Worm (Caenorhabditis elegans) whole organism, L3 larva: ENCODE measurements around the gene rbx-1.

Experiments
- R02D3.7 ChIP-seq: fragments of 150-350 bp; optimal IDR thresholded peaks from 2 replicates; lab custom pipeline; 2014; ENCODE audit warnings: missing biosample characterization, missing genetic modification characterization
- aly-2 ChIP-seq: fragments of 150-350 bp; optimal IDR thresholded peaks from 2 replicates; lab custom pipeline; 2014; ENCODE audit warnings: missing biosample characterization, missing genetic modification characterization
- ama-1 ChIP-seq: fragments of 150-350 bp; optimal IDR thresholded peaks from 2 replicates; lab custom pipeline; 2018
- ceh-16 ChIP-seq: sonication (generic microtip); optimal IDR thresholded peaks from 2 replicates; lab custom pipeline; 2017; ENCODE audit warnings: missing biosample characterization, missing genetic modification characterization
- ceh-28 ChIP-seq: fragments of 150-350 bp; optimal IDR thresholded peaks from 2 replicates; lab custom pipeline; 2014; ENCODE audit warnings: missing biosample characterization, missing genetic modification reagents, missing genetic modification characterization
- ceh-82 ChIP-seq: fragments of 150-350 bp; optimal IDR thresholded peaks from 2 replicates; lab custom pipeline; 2014; ENCODE audit warnings: missing biosample characterization, missing genetic modification characterization
- ceh-9 ChIP-seq: sonication (generic microtip); optimal IDR thresholded peaks from 2 replicates; lab custom pipeline; 2018; ENCODE audit warnings: missing biosample characterization, missing genetic modification characterization
- daf-12 ChIP-seq: fragments of 150-350 bp; optimal IDR thresholded peaks from 2 replicates; lab custom pipeline; 2014; ENCODE audit warnings: missing biosample characterization, missing genetic modification reagents, missing genetic modification characterization
- egl-27 ChIP-seq: sonication (generic microtip); optimal IDR thresholded peaks from 4 replicates; lab custom pipeline; 2017; ENCODE audit warnings: missing biosample characterization, missing genetic modification reagents, missing genetic modification characterization
- egl-5 ChIP-seq: fragments of 150-350 bp; optimal IDR thresholded peaks from 2 replicates; lab custom pipeline; 2017; ENCODE audit warnings: missing biosample characterization, missing genetic modification reagents, missing genetic modification characterization, inconsistent platforms
- elt-1 ChIP-seq: fragments of 150-350 bp; optimal IDR thresholded peaks from 2 replicates; lab custom pipeline; 2014; ENCODE audit warnings: missing biosample characterization, missing genetic modification characterization
- elt-2 ChIP-seq: sonication (generic microtip); optimal IDR thresholded peaks from 2 replicates; lab custom pipeline; 2016; ENCODE audit warnings: missing genetic modification reagents, mild to moderate bottlenecking, missing genetic modification characterization, missing compliant biosample characterization
- elt-3 ChIP-seq, 3 experiments: fragments of 150-350 bp in 1 of 3; sonication (generic microtip) in 2 of 3; optimal IDR thresholded peaks; 2 replicates in 2 of 3; 4 replicates in 1 of 3; lab custom pipeline; 2014 to 2017; ENCODE audit warnings: missing biosample characterization in 3 of 3, missing genetic modification characterization in 3 of 3
- eor-1 ChIP-seq, 2 experiments: fragments of 150-350 bp; optimal IDR thresholded peaks; 2 replicates each; lab custom pipeline; 2014 to 2018; ENCODE audit warnings: missing biosample characterization in 2 of 2, missing genetic modification characterization in 2 of 2
- fkh-10 ChIP-seq: sonication (generic microtip); optimal IDR thresholded peaks from 2 replicates; lab custom pipeline; 2017; ENCODE audit warnings: missing biosample characterization, missing genetic modification reagents, missing genetic modification characterization
- fkh-2 ChIP-seq: fragments of 150-350 bp; optimal IDR thresholded peaks from 2 replicates; lab custom pipeline; 2014; ENCODE audit warnings: missing biosample characterization, missing genetic modification reagents, missing genetic modification characterization
- fos-1 ChIP-seq: fragments of 150-350 bp; optimal IDR thresholded peaks from 2 replicates; lab custom pipeline; 2014; ENCODE audit warnings: missing biosample characterization, missing genetic modification characterization
- hmg-11 ChIP-seq: sonication (generic microtip); optimal IDR thresholded peaks from 2 replicates; lab custom pipeline; 2016; ENCODE audit warnings: missing genetic modification characterization, missing compliant biosample characterization
- jun-1 ChIP-seq: fragments of 150-350 bp; optimal IDR thresholded peaks from 2 replicates; lab custom pipeline; 2014; ENCODE audit warnings: missing biosample characterization, missing genetic modification reagents, missing genetic modification characterization
- lin-15B ChIP-seq: fragments of 150-350 bp; optimal IDR thresholded peaks from 2 replicates; lab custom pipeline; 2014; ENCODE audit warnings: missing biosample characterization, missing genetic modification characterization
- lin-39 ChIP-seq: fragments of 150-350 bp; optimal IDR thresholded peaks from 2 replicates; lab custom pipeline; 2018; ENCODE audit warnings: missing biosample characterization, missing genetic modification reagents, missing genetic modification characterization
- lsy-12 ChIP-seq: sonication (generic microtip); optimal IDR thresholded peaks from 2 replicates; lab custom pipeline; 2016; ENCODE audit warnings: mild to moderate bottlenecking, missing genetic modification characterization, missing compliant biosample characterization
- mdl-1 ChIP-seq: fragments of 150-350 bp; optimal IDR thresholded peaks from 2 replicates; lab custom pipeline; 2014; ENCODE audit warnings: missing biosample characterization, missing genetic modification characterization
- mml-1 ChIP-seq: fragments of 150-350 bp; sonication (generic microtip); optimal IDR thresholded peaks from 3 replicates; lab custom pipeline; 2014; ENCODE audit warnings: missing biosample characterization, missing genetic modification characterization
- nfya-1 ChIP-seq: sonication (generic microtip); optimal IDR thresholded peaks from 2 replicates; lab custom pipeline; 2017; ENCODE audit warnings: missing genetic modification characterization, mild to moderate bottlenecking, missing compliant biosample characterization, antibody characterized with exemption, moderate library complexity; ENCODE audit not compliant: insufficient read depth
- nhr-11 ChIP-seq: fragments of 150-350 bp; optimal IDR thresholded peaks from 2 replicates; lab custom pipeline; 2014; ENCODE audit warnings: missing biosample characterization, missing genetic modification characterization
- nhr-12 ChIP-seq: fragments of 150-350 bp; optimal IDR thresholded peaks from 2 replicates; lab custom pipeline; 2014; ENCODE audit warnings: missing biosample characterization, missing genetic modification characterization
- nhr-23 ChIP-seq: fragments of 150-350 bp; optimal IDR thresholded peaks from 2 replicates; lab custom pipeline; 2014; ENCODE audit warnings: missing biosample characterization, missing genetic modification reagents, missing genetic modification characterization
- nhr-237 ChIP-seq: fragments of 150-350 bp; optimal IDR thresholded peaks from 2 replicates; lab custom pipeline; 2014; ENCODE audit warnings: missing biosample characterization, missing genetic modification characterization
- nhr-25 ChIP-seq: sonication (generic microtip); optimal IDR thresholded peaks from 2 replicates; lab custom pipeline; 2017; ENCODE audit warnings: missing biosample characterization, missing genetic modification characterization
- nhr-28 ChIP-seq: fragments of 150-350 bp; optimal IDR thresholded peaks from 2 replicates; lab custom pipeline; 2014; ENCODE audit warnings: missing biosample characterization, missing genetic modification characterization
- nhr-43 ChIP-seq: sonication (generic microtip); optimal IDR thresholded peaks from 2 replicates; lab custom pipeline; 2016; ENCODE audit warnings: mild to moderate bottlenecking, missing genetic modification characterization, missing compliant biosample characterization; ENCODE audit not compliant: poor library complexity, severe bottlenecking
- nhr-67 ChIP-seq: fragments of 150-350 bp; optimal IDR thresholded peaks from 2 replicates; lab custom pipeline; 2014; ENCODE audit warnings: missing biosample characterization, missing genetic modification characterization
- nhr-76 ChIP-seq: fragments of 150-350 bp; sonication (generic microtip); optimal IDR thresholded peaks from 5 replicates; lab custom pipeline; 2014; ENCODE audit warnings: missing biosample characterization, missing genetic modification characterization
- nhr-77 ChIP-seq: fragments of 150-350 bp; optimal IDR thresholded peaks from 2 replicates; lab custom pipeline; 2014; ENCODE audit warnings: missing biosample characterization, missing genetic modification characterization
- pha-4 ChIP-seq: fragments of 150-350 bp; optimal IDR thresholded peaks from 2 replicates; lab custom pipeline; 2014; ENCODE audit warnings: missing biosample characterization, missing genetic modification reagents, missing genetic modification characterization
- pqm-1 ChIP-seq: fragments of 150-350 bp; optimal IDR thresholded peaks from 2 replicates; lab custom pipeline; 2017; ENCODE audit warnings: missing biosample characterization, missing genetic modification characterization, inconsistent platforms
- sea-2 ChIP-seq: fragments of 150-350 bp; sonication (generic microtip); optimal IDR thresholded peaks from 4 replicates; lab custom pipeline; 2014; ENCODE audit warnings: missing biosample characterization, missing genetic modification reagents, missing genetic modification characterization
- skn-1 ChIP-seq: fragments of 150-350 bp; optimal IDR thresholded peaks from 2 replicates; lab custom pipeline; 2014; ENCODE audit warnings: missing biosample characterization, missing genetic modification characterization
- snpc-4 ChIP-seq: fragments of 150-350 bp; optimal IDR thresholded peaks from 2 replicates; lab custom pipeline; 2014; ENCODE audit warnings: missing biosample characterization, missing genetic modification characterization
- tbx-2 ChIP-seq: sonication (generic microtip); optimal IDR thresholded peaks from 2 replicates; lab custom pipeline; 2016; ENCODE audit warnings: mild to moderate bottlenecking, missing genetic modification characterization, missing compliant biosample characterization
- unc-39 ChIP-seq: sonication (generic microtip); optimal IDR thresholded peaks from 4 replicates; lab custom pipeline; 2017; ENCODE audit warnings: missing biosample characterization, missing genetic modification characterization
- unc-62 ChIP-seq: fragments of 150-350 bp; sonication (generic microtip); optimal IDR thresholded peaks from 4 replicates; lab custom pipeline; 2014; ENCODE audit warnings: missing biosample characterization, missing genetic modification reagents, missing genetic modification characterization
- zag-1 ChIP-seq: fragments of 150-350 bp; optimal IDR thresholded peaks from 2 replicates; lab custom pipeline; 2014; ENCODE audit warnings: missing biosample characterization, missing genetic modification characterization
- ztf-11 ChIP-seq: fragments of 150-350 bp; optimal IDR thresholded peaks from 2 replicates; lab custom pipeline; 2014; ENCODE audit warnings: missing biosample characterization, missing genetic modification characterization
- ztf-4 ChIP-seq: fragments of 150-350 bp; optimal IDR thresholded peaks from 2 replicates; lab custom pipeline; 2014; ENCODE audit warnings: missing biosample characterization, missing genetic modification characterization

The rbx-1 gene

DNA sequence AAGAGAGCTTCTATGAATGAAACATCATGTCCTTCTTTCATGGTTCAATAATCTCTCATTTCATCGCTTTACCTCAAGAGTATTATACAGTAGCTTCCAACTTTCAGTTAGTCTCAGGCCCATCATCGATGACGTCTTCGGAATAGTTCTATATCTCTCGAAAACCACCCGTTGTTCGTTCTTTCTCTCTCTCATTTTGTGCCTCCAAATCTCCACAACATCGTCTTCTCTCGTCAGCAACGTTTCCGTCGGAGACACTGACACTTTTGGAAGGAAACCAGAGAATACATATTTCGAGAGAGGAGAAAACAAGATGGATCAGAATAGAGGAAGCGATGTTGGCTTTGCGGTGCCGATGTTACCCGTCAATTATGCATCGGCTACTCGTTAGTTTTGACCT, 41.5 kb upstream of the rbx-1 start:
- TF ChIP-seq unc-62 (GFP tag; lab: Kevin White, UChicago) = peak; percentile 8
- no peak for TF ChIP-seq nhr-11 (tag; lab: Kevin White, UChicago)
- peak; percentile 5 for TF ChIP-seq nhr-25 (tag; lab: Kevin White, UChicago)
- no peak for TF ChIP-seq ceh-82 (tag; lab: Kevin White, UChicago)
- no peak for TF ChIP-seq nhr-76 (tag; lab: Kevin White, UChicago)
- TF ChIP-seq pha-4 (tag; lab: Kevin White, UChicago) = no peak
- no peak for TF ChIP-seq nhr-12 (tag; lab: Kevin White, UChicago)
- no peak for TF ChIP-seq egl-27 (tag; lab: Kevin White, UChicago)
- no peak for TF ChIP-seq mdl-1 (tag; lab: Kevin White, UChicago)
- TF ChIP-seq tbx-2 (tag; lab: Kevin White, UChicago) = no peak
- TF ChIP-seq elt-1 (tag; lab: Kevin White, UChicago) = no peak
- no peak for TF ChIP-seq sea-2
- no peak for TF ChIP-seq hmg-11 (tag; lab: Kevin White, UChicago)
- TF ChIP-seq R02D3.7 (tag; lab: Kevin White, UChicago) = no peak
- no peak for TF ChIP-seq mml-1 (tag; lab: Kevin White, UChicago)
- no peak for TF ChIP-seq fkh-2 (tag; lab: Kevin White, UChicago)
- TF ChIP-seq ztf-11 (tag; lab: Kevin White, UChicago) = no peak
- TF ChIP-seq nhr-237 = no peak
- no peak for TF ChIP-seq lsy-12 (tag; lab: Kevin White, UChicago)
- no peak for TF ChIP-seq ztf-4
- TF ChIP-seq aly-2 = no peak
- TF ChIP-seq unc-39 = no peak
- TF ChIP-seq nfya-1 (tag; lab: Kevin White, UChicago) = peak; percentile 33
- no peak for TF ChIP-seq fkh-10 (GFP tag; lab: Kevin White, UChicago)
- peak; percentile 78 for TF ChIP-seq ama-1
- TF ChIP-seq snpc-4 = peak; percentile 3
- no peak for TF ChIP-seq ceh-9
- peak; percentile 64 for TF ChIP-seq lin-39 (tag; lab: Kevin White, UChicago)
- no peak for TF ChIP-seq nhr-43
- no peak for TF ChIP-seq pqm-1 (tag; lab: Kevin White, UChicago)

DNA sequence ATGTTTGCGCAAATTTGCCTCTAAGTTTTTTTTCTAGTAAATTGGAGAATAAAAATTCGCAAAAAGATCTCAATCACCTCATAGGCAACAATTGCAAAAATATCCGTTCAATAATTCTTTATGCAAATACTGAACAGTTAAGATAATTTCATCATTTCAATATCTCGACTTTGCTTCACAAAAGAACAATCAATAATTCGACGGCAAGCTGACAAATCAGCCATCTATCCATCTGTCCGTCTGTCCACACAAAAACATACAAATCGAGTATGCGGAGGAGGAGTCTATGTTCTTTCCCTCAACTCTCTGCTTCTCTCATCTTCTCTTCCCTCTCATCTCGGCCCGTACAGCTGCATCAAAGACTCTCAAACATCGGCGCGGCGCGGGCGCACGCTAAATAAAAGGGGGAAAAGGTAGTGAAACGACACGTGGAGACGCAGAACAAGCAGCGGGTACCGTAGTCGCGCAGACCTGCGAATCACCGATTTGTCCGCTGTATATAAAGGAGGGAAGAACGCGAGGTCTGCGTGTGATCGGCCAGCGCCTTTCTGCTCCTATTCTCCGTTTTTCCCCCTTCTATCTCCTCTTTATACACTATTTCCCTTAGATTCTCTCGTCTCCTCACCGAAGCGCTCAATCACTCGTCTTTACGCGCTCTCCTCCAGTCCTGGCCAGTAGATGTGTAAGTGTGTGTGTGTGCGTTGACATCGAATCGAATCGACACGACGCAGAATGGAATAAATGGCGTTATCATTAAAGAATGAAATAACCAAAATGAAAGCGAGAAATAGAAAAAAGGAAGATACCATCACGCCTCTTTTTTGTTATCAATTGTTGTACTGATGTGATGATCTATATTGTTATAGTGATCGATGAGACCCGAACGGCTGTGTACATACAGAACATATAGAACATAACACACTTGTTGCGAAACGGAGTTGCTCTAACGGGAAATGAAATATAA, 40.7 kb upstream of the rbx-1 start:
- peak; percentile 92 for TF ChIP-seq lsy-12 (tag; lab: Kevin White, UChicago)
- TF ChIP-seq nhr-77 (tag; lab: Kevin White, UChicago) = peak; percentile 51
- no peak for TF ChIP-seq nhr-67 (tag; lab: Kevin White, UChicago)
- peak; percentile 58 for TF ChIP-seq zag-1
- peak; percentile 37 for TF ChIP-seq elt-1 (tag; lab: Kevin White, UChicago)
- TF ChIP-seq daf-12 (tag; lab: Kevin White, UChicago) = no peak
- TF ChIP-seq R02D3.7 (tag; lab: Kevin White, UChicago) = peak; percentile 58
- no peak for TF ChIP-seq nhr-237
- peak; percentile 84 for TF ChIP-seq fkh-10 (GFP tag; lab: Kevin White, UChicago)
- TF ChIP-seq lin-39 (tag; lab: Kevin White, UChicago) = peak; percentile 99
- peak; percentile 91 for TF ChIP-seq lin-15B (tag; lab: Kevin White, UChicago)
- TF ChIP-seq elt-2 (tag; lab: Kevin White, UChicago) = peak; percentile 97
- TF ChIP-seq snpc-4 = peak; percentile 69
- TF ChIP-seq ceh-28 (tag; lab: Kevin White, UChicago) = peak; percentile 74
- TF ChIP-seq eor-1 (tag; optimal IDR thresholded peaks at IDR 0.05; lab: Kevin White, UChicago) = no peak
- TF ChIP-seq elt-3 (tag; optimal IDR thresholded peaks at IDR 0.05; lab: Kevin White, UChicago) = peak in 2 of 3 experiments; percentile 14 to 21
- TF ChIP-seq fos-1 (tag; lab: Kevin White, UChicago) = peak; percentile 61
- TF ChIP-seq nfya-1 (tag; lab: Kevin White, UChicago) = peak; percentile 100
- TF ChIP-seq nhr-23 (tag; lab: Kevin White, UChicago) = peak; percentile 83
- peak; percentile 74 for TF ChIP-seq ceh-82 (tag; lab: Kevin White, UChicago)
- TF ChIP-seq ztf-4 = peak; percentile 75
- TF ChIP-seq egl-5 (tag; lab: Kevin White, UChicago) = peak; percentile 90
- peak; percentile 100 for TF ChIP-seq hmg-11 (tag; lab: Kevin White, UChicago)
- TF ChIP-seq ama-1 = peak; percentile 99
- peak; percentile 63 for TF ChIP-seq unc-39
- TF ChIP-seq egl-27 (tag; lab: Kevin White, UChicago) = peak; percentile 73
- TF ChIP-seq mdl-1 (tag; lab: Kevin White, UChicago) = peak; percentile 95
- peak; percentile 73 for TF ChIP-seq nhr-43
- TF ChIP-seq nhr-11 (tag; lab: Kevin White, UChicago) = peak; percentile 89
- peak; percentile 89 for TF ChIP-seq jun-1
- peak; percentile 80 for TF ChIP-seq skn-1 (tag; lab: Kevin White, UChicago)
- peak; percentile 93 for TF ChIP-seq unc-62 (GFP tag; lab: Kevin White, UChicago)
- peak; percentile 76 for TF ChIP-seq fkh-2 (tag; lab: Kevin White, UChicago)
- no peak for TF ChIP-seq nhr-12 (tag; lab: Kevin White, UChicago)
- no peak for TF ChIP-seq ceh-16 (tag; lab: Kevin White, UChicago)
- TF ChIP-seq mml-1 (tag; lab: Kevin White, UChicago) = no peak
- no peak for TF ChIP-seq nhr-28
- peak; percentile 67 for TF ChIP-seq tbx-2 (tag; lab: Kevin White, UChicago)
- no peak for TF ChIP-seq ztf-11 (tag; lab: Kevin White, UChicago)
- peak; percentile 10 for TF ChIP-seq sea-2
- no peak for TF ChIP-seq aly-2
